Fruit fly (Drosophila melanogaster): ENCODE data around the gene tsg.

DNA sequence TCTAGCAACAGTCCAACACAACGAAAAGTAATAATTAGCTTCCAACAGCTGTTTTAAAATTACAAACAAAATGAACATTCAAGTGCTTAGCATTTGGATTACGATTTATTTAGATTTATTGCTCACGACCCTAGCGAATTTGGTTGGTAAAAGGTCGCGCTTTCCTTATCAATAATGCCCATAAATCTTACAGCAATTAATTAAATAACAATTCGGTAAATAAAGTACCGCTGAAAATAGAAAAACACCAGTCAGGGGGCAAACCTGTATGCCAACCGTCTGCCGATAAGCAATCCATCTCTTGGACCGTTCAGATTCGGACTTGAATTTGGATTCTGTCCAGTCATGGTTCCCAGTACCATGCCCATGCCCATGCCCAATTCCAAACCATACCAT lies 24.3 kb upstream of the tsg start:
- TF ChIP-seq CG6854 (GFP tag; optimal IDR thresholded peaks at IDR 0.05) (no peak), Gug (GFP tag; IDR thresholded peaks at IDR 0.05) (no peak), Blimp-1 (GFP tag; optimal IDR thresholded peaks at IDR 0.05) (no peak), CG16779 (tag; optimal IDR thresholded peaks at IDR 0.05) (no peak), fd59A (GFP tag; optimal IDR thresholded peaks at IDR 0.05) (no peak), vri (GFP tag; optimal IDR thresholded peaks at IDR 0.05) (no peak), Met (GFP tag; optimal IDR thresholded peaks at IDR 0.05) (no peak), CG34406 (GFP tag; optimal IDR thresholded peaks at IDR 0.05) (no peak), CG1621 (tag; optimal IDR thresholded peaks at IDR 0.05) (no peak), lz (GFP tag; optimal IDR thresholded peaks at IDR 0.05) (no peak), CG4318 (GFP tag; optimal IDR thresholded peaks at IDR 0.05) (no peak)

Data from whole organism, prepupa.